Fruit fly (Drosophila melanogaster) whole organism, embryonic: ENCODE data around the gene CG18765.

Source experiments
- Abd-B ChIP-seq: fragments of 200-800 bp; sonication (Bioruptor generic); optimal IDR thresholded peaks from 2 replicates; lab custom pipeline; 2018; ENCODE audit warnings: missing biosample characterization, mild to moderate bottlenecking, missing genetic modification characterization, moderate library complexity
- CG11560 ChIP-seq: fragments of 200-800 bp; sonication (Bioruptor generic); IDR thresholded peaks from 3 replicates; pipeline ENCODE4 v1.3.6; 2022; ENCODE audit warnings: missing biosample characterization, missing genetic modification characterization
- CG11723 ChIP-seq: fragments of 200-800 bp; sonication (Bioruptor generic); optimal IDR thresholded peaks from 2 replicates; lab custom pipeline; 2017; ENCODE audit warnings: missing biosample characterization, mild to moderate bottlenecking, missing genetic modification characterization
- CG12299 ChIP-seq: fragments of 200-800 bp; sonication (Bioruptor generic); optimal IDR thresholded peaks from 2 replicates; lab custom pipeline; 2018; ENCODE audit warnings: missing biosample characterization, mild to moderate bottlenecking, missing genetic modification characterization
- CG1233 ChIP-seq: fragments of 200-800 bp; sonication (Bioruptor generic); optimal IDR thresholded peaks from 4 replicates; lab custom pipeline; 2018; ENCODE audit warnings: missing biosample characterization, mild to moderate bottlenecking, missing genetic modification characterization
- CG13775 ChIP-seq: fragments of 200-800 bp; sonication (Bioruptor generic); optimal IDR thresholded peaks from 3 replicates; lab custom pipeline; 2017; ENCODE audit warnings: missing biosample characterization, mild to moderate bottlenecking, missing genetic modification characterization
- CG15011 ChIP-seq: fragments of 200-800 bp; sonication (Bioruptor generic); optimal IDR thresholded peaks from 3 replicates; lab custom pipeline; 2018; ENCODE audit warnings: missing biosample characterization, mild to moderate bottlenecking, missing genetic modification characterization
- CG2129 ChIP-seq: fragments of 200-800 bp; sonication (Bioruptor generic); IDR thresholded peaks from 2 replicates; pipeline ENCODE4 v1.3.6; 2022; ENCODE audit warnings: missing biosample characterization, missing genetic modification characterization; ENCODE audit not compliant: partially characterized antibody
- CG31441 ChIP-seq: fragments of 200-800 bp; sonication (Bioruptor generic); IDR thresholded peaks from 2 replicates; pipeline ENCODE4 v1.3.6; 2022; ENCODE audit warnings: missing biosample characterization, missing genetic modification characterization
- CG34224 ChIP-seq: fragments of 200-800 bp; sonication (Bioruptor generic); IDR thresholded peaks from 3 replicates; pipeline ENCODE4 v1.3.6; 2022; ENCODE audit warnings: missing biosample characterization, missing genetic modification characterization; ENCODE audit not compliant: partially characterized antibody
- CG7556 ChIP-seq: fragments of 200-800 bp; sonication (Bioruptor generic); optimal IDR thresholded peaks from 2 replicates; lab custom pipeline; 2017; ENCODE audit warnings: missing biosample characterization, mild to moderate bottlenecking, missing genetic modification characterization
- CG7987 ChIP-seq: fragments of 200-800 bp; sonication (Bioruptor generic); optimal IDR thresholded peaks from 2 replicates; lab custom pipeline; 2018; ENCODE audit warnings: missing biosample characterization, mild to moderate bottlenecking, missing genetic modification characterization, moderate library complexity
- CG8281 ChIP-seq: fragments of 200-800 bp; sonication (Bioruptor generic); optimal IDR thresholded peaks from 2 replicates; lab custom pipeline; 2018; ENCODE audit warnings: missing biosample characterization, mild to moderate bottlenecking, missing genetic modification characterization, moderate library complexity
- CG9817 ChIP-seq: fragments of 200-800 bp; sonication (Bioruptor generic); optimal IDR thresholded peaks from 2 replicates; lab custom pipeline; 2018; ENCODE audit warnings: missing biosample characterization, mild to moderate bottlenecking, missing genetic modification characterization, moderate library complexity
- CG9876 ChIP-seq: fragments of 200-800 bp; sonication (Bioruptor generic); optimal IDR thresholded peaks from 2 replicates; lab custom pipeline; 2016; ENCODE audit warnings: missing biosample characterization, missing genetic modification characterization
- Deaf1 ChIP-seq: fragments of 200-800 bp; optimal IDR thresholded peaks from 3 replicates; lab custom pipeline; 2019; ENCODE audit warnings: missing biosample characterization, mild to moderate bottlenecking, missing genetic modification characterization, moderate library complexity
- Doc3 ChIP-seq: fragments of 200-800 bp; sonication (Bioruptor generic); IDR thresholded peaks from 3 replicates; pipeline ENCODE4 v1.3.6; 2022; ENCODE audit warnings: missing biosample characterization, missing genetic modification characterization; ENCODE audit not compliant: partially characterized antibody
- E2f1 ChIP-seq: fragments of 200-800 bp; sonication (Bioruptor generic); IDR thresholded peaks from 2 replicates; pipeline ENCODE4 v1.3.6; 2022; ENCODE audit warnings: missing biosample characterization, missing genetic modification characterization
- ERR ChIP-seq: fragments of 200-800 bp; sonication (Bioruptor generic); optimal IDR thresholded peaks from 2 replicates; lab custom pipeline; 2016; ENCODE audit warnings: missing biosample characterization, missing genetic modification characterization
- Elba2 ChIP-seq: fragments of 200-800 bp; sonication (Bioruptor generic); optimal IDR thresholded peaks from 3 replicates; lab custom pipeline; 2016; ENCODE audit warnings: missing biosample characterization, missing genetic modification characterization
- Fer2 ChIP-seq: fragments of 200-800 bp; sonication (Bioruptor generic); optimal IDR thresholded peaks from 2 replicates; lab custom pipeline; 2018; ENCODE audit warnings: missing biosample characterization, mild to moderate bottlenecking, missing genetic modification characterization, moderate library complexity
- Fer3 ChIP-seq: fragments of 200-800 bp; sonication (Bioruptor generic); optimal IDR thresholded peaks from 2 replicates; lab custom pipeline; 2018; ENCODE audit warnings: missing biosample characterization, mild to moderate bottlenecking, missing genetic modification characterization, moderate library complexity
- Hey ChIP-seq: fragments of 200-800 bp; sonication (Bioruptor generic); optimal IDR thresholded peaks from 3 replicates; lab custom pipeline; 2018; ENCODE audit warnings: missing biosample characterization, mild to moderate bottlenecking, missing genetic modification characterization
- Jarid2 ChIP-seq: fragments of 200-800 bp; sonication (Bioruptor generic); optimal IDR thresholded peaks from 3 replicates; lab custom pipeline; 2017; ENCODE audit warnings: mild to moderate bottlenecking, missing biosample characterization, missing genetic modification reagents, missing genetic modification characterization
- Kr ChIP-seq: fragments of 200-800 bp; sonication (Bioruptor generic); optimal IDR thresholded peaks from 2 replicates; lab custom pipeline; 2017; ENCODE audit warnings: missing biosample characterization, mild to moderate bottlenecking, missing genetic modification characterization
- Lim3 ChIP-seq: fragments of 200-800 bp; sonication (Bioruptor generic); IDR thresholded peaks from 2 replicates; pipeline ENCODE4 v1.3.6; 2022; ENCODE audit warnings: missing biosample characterization, missing genetic modification characterization
- Lpt ChIP-seq: fragments of >200 bp; optimal IDR thresholded peaks from 2 replicates; lab custom pipeline; 2018; ENCODE audit warnings: missing biosample characterization, missing genetic modification characterization
- Neu2 ChIP-seq: fragments of 200-800 bp; sonication (Bioruptor generic); optimal IDR thresholded peaks from 3 replicates; lab custom pipeline; 2016; ENCODE audit warnings: missing biosample characterization, missing genetic modification characterization, borderline replicate concordance
- Rfx ChIP-seq: fragments of 200-800 bp; sonication (Bioruptor generic); IDR thresholded peaks from 2 replicates; pipeline ENCODE4 v1.3.6; 2022; ENCODE audit warnings: missing biosample characterization, missing genetic modification characterization
- Scr ChIP-seq: fragments of 200-800 bp; sonication (Bioruptor generic); IDR thresholded peaks from 2 replicates; pipeline ENCODE4 v1.3.6; 2022; ENCODE audit warnings: missing biosample characterization, missing genetic modification characterization; ENCODE audit not compliant: partially characterized antibody
- bowl ChIP-seq: fragments of 200-800 bp; sonication (Bioruptor generic); IDR thresholded peaks from 2 replicates; pipeline ENCODE4 v1.3.6; 2022; ENCODE audit warnings: missing biosample characterization, missing genetic modification characterization
- cato ChIP-seq: fragments of 200-800 bp; sonication (Bioruptor generic); optimal IDR thresholded peaks from 2 replicates; lab custom pipeline; 2016; ENCODE audit warnings: missing biosample characterization, missing genetic modification characterization, borderline replicate concordance
- corto ChIP-seq: fragments of 200-800 bp; sonication (Bioruptor generic); optimal IDR thresholded peaks from 2 replicates; lab custom pipeline; 2016; ENCODE audit warnings: missing biosample characterization, mild to moderate bottlenecking, missing genetic modification characterization, moderate library complexity
- crol ChIP-seq: fragments of 200-800 bp; sonication (Bioruptor generic); IDR thresholded peaks from 2 replicates; pipeline ENCODE4 v1.3.6; 2022; ENCODE audit warnings: missing biosample characterization, missing genetic modification characterization
- ems ChIP-seq: fragments of 200-800 bp; sonication (Bioruptor generic); optimal IDR thresholded peaks from 3 replicates; lab custom pipeline; 2016; ENCODE audit warnings: missing biosample characterization, missing genetic modification characterization
- gfzf ChIP-seq: fragments of 200-800 bp; sonication (Bioruptor generic); optimal IDR thresholded peaks from 2 replicates; lab custom pipeline; 2016; ENCODE audit warnings: missing biosample characterization, mild to moderate bottlenecking, missing genetic modification characterization, moderate library complexity
- grau ChIP-seq: fragments of 200-800 bp; optimal IDR thresholded peaks from 3 replicates; lab custom pipeline; 2019; ENCODE audit warnings: missing biosample characterization, mild to moderate bottlenecking, missing genetic modification characterization, moderate library complexity
- jigr1 ChIP-seq: fragments of 200-800 bp; sonication (Bioruptor generic); IDR thresholded peaks from 3 replicates; pipeline ENCODE4 v1.3.6; 2022; ENCODE audit warnings: missing biosample characterization, missing genetic modification characterization
- kah ChIP-seq: fragments of 200-800 bp; sonication (Bioruptor generic); optimal IDR thresholded peaks from 2 replicates; lab custom pipeline; 2018; ENCODE audit warnings: missing biosample characterization, mild to moderate bottlenecking, missing genetic modification characterization
- maf-S ChIP-seq: fragments of 200-800 bp; sonication (Bioruptor generic); optimal IDR thresholded peaks from 2 replicates; lab custom pipeline; 2016; ENCODE audit warnings: missing biosample characterization, missing genetic modification characterization
- pum ChIP-seq: fragments of 200-800 bp; sonication (Bioruptor generic); optimal IDR thresholded peaks from 2 replicates; lab custom pipeline; 2016; ENCODE audit warnings: missing biosample characterization, missing genetic modification characterization
- rib ChIP-seq: fragments of 200-800 bp; sonication (Bioruptor generic); IDR thresholded peaks from 2 replicates; pipeline ENCODE4 v1.3.6; 2022; ENCODE audit warnings: missing biosample characterization, missing genetic modification characterization
- row ChIP-seq: fragments of 200-800 bp; sonication (Bioruptor generic); IDR thresholded peaks from 3 replicates; pipeline ENCODE4 v1.3.6; 2022; ENCODE audit warnings: missing biosample characterization, missing genetic modification characterization
- run ChIP-seq: fragments of 200-800 bp; sonication (Bioruptor generic); optimal IDR thresholded peaks from 3 replicates; lab custom pipeline; 2018; ENCODE audit warnings: missing biosample characterization, mild to moderate bottlenecking, missing genetic modification characterization
- slp2 ChIP-seq: fragments of 200-800 bp; sonication (Bioruptor generic); optimal IDR thresholded peaks from 2 replicates; lab custom pipeline; 2016; ENCODE audit warnings: missing biosample characterization, missing genetic modification characterization
- sob ChIP-seq: fragments of 200-800 bp; sonication (Bioruptor generic); IDR thresholded peaks from 2 replicates; pipeline ENCODE4 v1.3.6; 2022; ENCODE audit warnings: missing biosample characterization, missing genetic modification characterization
- ssp ChIP-seq: fragments of 200-800 bp; sonication (Bioruptor generic); IDR thresholded peaks from 2 replicates; pipeline ENCODE4 v1.3.6; 2022; ENCODE audit warnings: missing biosample characterization, missing genetic modification characterization
- stc ChIP-seq: fragments of 200-800 bp; sonication (Bioruptor generic); IDR thresholded peaks from 2 replicates; pipeline ENCODE4 v1.3.6; 2022; ENCODE audit warnings: missing biosample characterization, missing genetic modification characterization
- ttk ChIP-seq: fragments of 200-800 bp; sonication (Bioruptor generic); IDR thresholded peaks from 2 replicates; pipeline ENCODE4 v2.1.2; 2022; ENCODE audit warnings: missing biosample characterization, missing genetic modification characterization
- unc-4 ChIP-seq: fragments of 200-800 bp; sonication (Bioruptor generic); IDR thresholded peaks from 2 replicates; pipeline ENCODE4 v1.3.6; 2022; ENCODE audit warnings: missing biosample characterization, missing genetic modification characterization; ENCODE audit not compliant: partially characterized antibody
- wdn ChIP-seq: fragments of 200-800 bp; sonication (Bioruptor generic); IDR thresholded peaks from 2 replicates; pipeline ENCODE4 v1.3.6; 2022; ENCODE audit warnings: missing biosample characterization, missing genetic modification characterization

Gene CG18765

DNA sequence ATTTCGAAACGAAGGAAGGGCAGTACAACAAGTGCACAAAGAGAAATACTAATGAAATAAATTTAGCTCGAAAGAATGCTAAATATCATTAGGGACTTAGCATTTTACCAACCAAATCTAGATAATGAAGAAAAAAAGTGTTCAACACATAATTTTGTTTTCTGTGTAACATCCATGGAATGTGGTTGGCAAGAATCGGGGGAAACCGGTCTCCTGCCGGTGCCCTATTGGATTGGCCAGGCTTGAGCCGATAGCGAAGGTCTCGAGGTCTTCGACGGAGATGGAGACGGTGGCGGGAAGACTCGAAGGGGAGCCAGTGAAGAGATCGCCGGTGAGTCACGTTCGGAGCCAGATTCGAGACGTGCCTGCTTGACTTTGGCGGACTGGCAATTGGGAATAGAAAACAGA lies 33.8 kb downstream of the CG18765 start (continued):
- TF ChIP-seq CG9817, result peak; percentile 10
- peak; percentile 15 for TF ChIP-seq Deaf1 (tag; lab: Kevin White, UChicago)
- no peak for TF ChIP-seq CG7987 (GFP tag; lab: Kevin White, UChicago)
- peak; percentile 33; the same call in 1 of the 2 replicates for TF ChIP-seq E2f1 (GFP tag; lab: Robert Waterston, UW)
- TF ChIP-seq CG12299 (tag; lab: Kevin White, UChicago), result no peak
- no peak for TF ChIP-seq ttk
- TF ChIP-seq jigr1 (GFP tag; lab: Robert Waterston, UW), result no peak
- no peak for TF ChIP-seq run
- TF ChIP-seq Lim3, result no peak
- no peak for TF ChIP-seq ems (GFP tag; lab: Kevin White, UChicago)
- TF ChIP-seq unc-4 (GFP tag; lab: Robert Waterston, UW), result no peak
- no peak for TF ChIP-seq Kr (GFP tag; lab: Kevin White, UChicago)
- no peak for TF ChIP-seq CG7556 (GFP tag; lab: Kevin White, UChicago)
- TF ChIP-seq CG31441 (GFP tag; lab: Robert Waterston, UW), result peak; percentile 14; the same call in 1 of the 2 replicates
- TF ChIP-seq Fer2, result no peak
- TF ChIP-seq CG1233, result no peak
- TF ChIP-seq slp2 (GFP tag; lab: Kevin White, UChicago), result no peak
- peak; percentile 16; the same call in 1 of the 2 replicates for TF ChIP-seq sob (GFP tag; lab: Robert Waterston, UW)
- no peak for TF ChIP-seq Hey (tag; lab: Kevin White, UChicago)
- TF ChIP-seq rib (GFP tag; lab: Robert Waterston, UW), result no peak
- TF ChIP-seq CG11723 (GFP tag; lab: Kevin White, UChicago), result no peak
- TF ChIP-seq kah (GFP tag; lab: Kevin White, UChicago), result no peak
- no peak for TF ChIP-seq CG34224
- TF ChIP-seq cato (GFP tag; lab: Kevin White, UChicago), result no peak
- no peak for TF ChIP-seq CG15011 (GFP tag; lab: Kevin White, UChicago)
- TF ChIP-seq CG8281 (tag; lab: Kevin White, UChicago), result no peak
- TF ChIP-seq bowl (GFP tag; lab: Robert Waterston, UW), result no peak
- TF ChIP-seq ERR, result no peak
- no peak for TF ChIP-seq Neu2 (GFP tag; lab: Kevin White, UChicago)
- TF ChIP-seq Jarid2 (GFP tag; lab: Kevin White, UChicago), result no peak
- no peak for TF ChIP-seq Scr
- TF ChIP-seq row, result peak; percentile 69; the same call in 2 of the 3 replicates
- peak; percentile 79 for TF ChIP-seq Rfx (GFP tag; lab: Robert Waterston, UW)
- no peak for TF ChIP-seq maf-S
- TF ChIP-seq Doc3 (GFP tag; lab: Robert Waterston, UW), result no peak
- TF ChIP-seq wdn (GFP tag; lab: Robert Waterston, UW), result no peak
- peak; percentile 73 for TF ChIP-seq corto (GFP tag; lab: Kevin White, UChicago)
- TF ChIP-seq CG11560 (tag; lab: Robert Waterston, UW), result no peak
- peak; percentile 4 for TF ChIP-seq pum
- TF ChIP-seq ssp, result no peak
- no peak for TF ChIP-seq CG9876 (GFP tag; lab: Kevin White, UChicago)
- no peak for TF ChIP-seq CG2129 (GFP tag; lab: Robert Waterston, UW)
- no peak for TF ChIP-seq CG13775 (GFP tag; lab: Kevin White, UChicago)
- TF ChIP-seq Lpt (GFP tag; lab: Kevin White, UChicago), result no peak
- TF ChIP-seq gfzf (GFP tag; lab: Kevin White, UChicago), result no peak
- TF ChIP-seq Elba2 (GFP tag; lab: Kevin White, UChicago), result no peak
- no peak for TF ChIP-seq crol (GFP tag; lab: Robert Waterston, UW)
- no peak for TF ChIP-seq stc (GFP tag; lab: Robert Waterston, UW)
- no peak for TF ChIP-seq Abd-B (GFP tag; lab: Kevin White, UChicago)
- peak; percentile 32 for TF ChIP-seq Fer3 (tag; lab: Kevin White, UChicago)
- TF ChIP-seq grau (tag; lab: Kevin White, UChicago), result peak; percentile 47
